Worm (Caenorhabditis elegans): Measurements from ENCODE around the gene svh-1.

- no peak for TF ChIP-seq arid-1 (GFP tag; conservative IDR thresholded peaks at IDR 0.05)
- TF ChIP-seq lin-13 (GFP tag; optimal IDR thresholded peaks at IDR 0.05) = no peak
- no peak for TF ChIP-seq skn-1 (tag; optimal IDR thresholded peaks at IDR 0.05)
- TF ChIP-seq F49E8.2 (tag; optimal IDR thresholded peaks at IDR 0.05; ENCODE audit: borderline replicate concordance) = no peak
- TF ChIP-seq Y48G9A.11 (GFP tag; IDR thresholded peaks at IDR 0.05) = no peak
- TF ChIP-seq ama-1 (optimal IDR thresholded peaks at IDR 0.05) = no peak
- no peak for TF ChIP-seq lin-1 (GFP tag; IDR thresholded peaks at IDR 0.05)
- no peak for TF ChIP-seq lin-29 (GFP tag; IDR thresholded peaks at IDR 0.05)
- TF ChIP-seq ctbp-1 (GFP tag; IDR thresholded peaks at IDR 0.05) = no peak
- no peak for TF ChIP-seq nhr-25 (tag; optimal IDR thresholded peaks at IDR 0.05; ENCODE audit: borderline replicate concordance, insufficient read depth)
- no peak for TF ChIP-seq daf-12 (tag; optimal IDR thresholded peaks at IDR 0.05)
- TF ChIP-seq zag-1 (tag; optimal IDR thresholded peaks at IDR 0.05) = no peak
- TF ChIP-seq mdl-1 (tag; optimal IDR thresholded peaks at IDR 0.05) = no peak
- no peak for TF ChIP-seq mxl-2 (GFP tag; conservative IDR thresholded peaks at IDR 0.05)
Observed at ce11 chrIV:8169674-8170073, 36.7 kb upstream of the svh-1 start, which contains the start of gene C07G1.15.

All from whole organism, L4 larva.